Worm (Caenorhabditis elegans) whole organism, L1 larva: ENCODE results near the gene sphr-1.

Source experiments
- C04F5.9 ChIP-seq: sonication (generic microtip); optimal IDR thresholded peaks from 2 replicates; lab custom pipeline; 2016; ENCODE audit warnings: missing genetic modification characterization, missing compliant biosample characterization
- C34B4.2 ChIP-seq: sonication (generic microtip); optimal IDR thresholded peaks from 2 replicates; lab custom pipeline; 2017; ENCODE audit warnings: mild to moderate bottlenecking, missing genetic modification characterization, missing compliant biosample characterization
- aha-1 ChIP-seq: fragments of 150-350 bp; optimal IDR thresholded peaks from 2 replicates; lab custom pipeline; 2014; ENCODE audit warnings: missing biosample characterization, missing genetic modification characterization
- ama-1 ChIP-seq: fragments of 150-350 bp; optimal IDR thresholded peaks from 2 replicates; lab custom pipeline; 2014
- blmp-1 ChIP-seq: fragments of 150-350 bp; optimal IDR thresholded peaks from 2 replicates; lab custom pipeline; 2014; ENCODE audit warnings: missing biosample characterization, missing genetic modification characterization
- ceh-63 ChIP-seq: fragments of 200-800 bp; sonication (Bioruptor generic); optimal IDR thresholded peaks from 2 replicates; lab custom pipeline; 2018; ENCODE audit warnings: mild to moderate bottlenecking, missing genetic modification characterization, missing compliant biosample characterization
- ceh-82 ChIP-seq, 3 experiments: fragments of 150-350 bp in 1 of 3; sonication (generic microtip) in 2 of 3; optimal IDR thresholded peaks; 2 replicates each; lab custom pipeline; 2014 to 2017; ENCODE audit warnings: missing biosample characterization in 3 of 3, missing genetic modification characterization in 3 of 3
- ceh-88 ChIP-seq: fragments of 200-800 bp; sonication (Bioruptor generic); IDR thresholded peaks from 2 replicates; pipeline ENCODE4 v1.3.6; 2022; ENCODE audit warnings: missing genetic modification characterization, missing compliant biosample characterization
- ceh-90 ChIP-seq: sonication (generic microtip); optimal IDR thresholded peaks from 2 replicates; lab custom pipeline; 2016; ENCODE audit warnings: missing genetic modification characterization, missing compliant biosample characterization
- ces-1 ChIP-seq: fragments of 150-350 bp; optimal IDR thresholded peaks from 2 replicates; lab custom pipeline; 2014; ENCODE audit warnings: missing biosample characterization, missing genetic modification reagents, missing genetic modification characterization
- efl-1 ChIP-seq, 4 experiments: fragments of 150-350 bp; optimal IDR thresholded peaks in 3 of 4; peaks in 1 of 4; 1 replicate in 1 of 4; 2 replicates in 3 of 4; lab custom pipeline; 2014; ENCODE audit warnings: missing biosample characterization in 2 of 4, missing genetic modification characterization in 2 of 4, missing genetic modification reagents in 2 of 4
- efl-3 ChIP-seq: fragments of 200-800 bp; sonication (Bioruptor generic); optimal IDR thresholded peaks from 2 replicates; lab custom pipeline; 2018; ENCODE audit warnings: mild to moderate bottlenecking, missing genetic modification characterization, missing compliant biosample characterization
- egl-13 ChIP-seq: sonication (generic microtip); optimal IDR thresholded peaks from 2 replicates; lab custom pipeline; 2016; ENCODE audit warnings: missing genotype, missing genetic modification reagents, missing genetic modification characterization, missing compliant biosample characterization
- egl-27 ChIP-seq, 2 experiments: fragments of 150-350 bp in 1 of 2; sonication (generic microtip); optimal IDR thresholded peaks; 3 replicates each; lab custom pipeline; 2017 to 2018; ENCODE audit warnings: missing biosample characterization in 2 of 2, missing genetic modification characterization in 2 of 2, missing genetic modification reagents in 2 of 2
- elt-2 ChIP-seq: sonication (generic microtip); optimal IDR thresholded peaks from 2 replicates; lab custom pipeline; 2016; ENCODE audit warnings: missing genetic modification characterization, mild to moderate bottlenecking, inconsistent platforms, missing compliant biosample characterization, missing genetic modification reagents
- elt-3 ChIP-seq, 6 experiments: fragments of 150-350 bp in 1 of 6; sonication (generic microtip); optimal IDR thresholded peaks; 2 replicates each; lab custom pipeline; 2017 to 2018; ENCODE audit warnings: missing biosample characterization in 6 of 6, missing genetic modification characterization in 6 of 6, inconsistent platforms in 1 of 6
- fkh-10 ChIP-seq: sonication (generic microtip); optimal IDR thresholded peaks from 2 replicates; lab custom pipeline; 2017; ENCODE audit warnings: missing biosample characterization, missing genetic modification reagents, missing genetic modification characterization
- hlh-17 ChIP-seq: fragments of 200-800 bp; sonication (Bioruptor generic); optimal IDR thresholded peaks from 2 replicates; lab custom pipeline; 2018; ENCODE audit warnings: missing genetic modification characterization, mild to moderate bottlenecking, missing compliant biosample characterization, moderate library complexity, borderline replicate concordance
- hlh-4 ChIP-seq: sonication (generic microtip); optimal IDR thresholded peaks from 2 replicates; lab custom pipeline; 2016; ENCODE audit warnings: mild to moderate bottlenecking, missing genetic modification characterization, missing compliant biosample characterization
- jun-1 ChIP-seq: fragments of 150-350 bp; optimal IDR thresholded peaks from 2 replicates; lab custom pipeline; 2014; ENCODE audit warnings: missing biosample characterization, missing genetic modification reagents, missing genetic modification characterization
- lin-13 ChIP-seq: fragments of 150-350 bp; optimal IDR thresholded peaks from 2 replicates; lab custom pipeline; 2014; ENCODE audit warnings: missing biosample characterization, missing genetic modification reagents, missing genetic modification characterization
- lin-14 ChIP-seq: fragments of 200-800 bp; sonication (Bioruptor generic); optimal IDR thresholded peaks from 2 replicates; lab custom pipeline; 2018; ENCODE audit warnings: mild to moderate bottlenecking, missing genetic modification characterization, moderate library complexity, missing compliant biosample characterization
- lin-35 ChIP-seq, 2 experiments: fragments of 150-350 bp; optimal IDR thresholded peaks; 2 replicates each; lab custom pipeline; 2014; ENCODE audit warnings: missing biosample characterization in 2 of 2, missing genetic modification characterization in 2 of 2, missing genetic modification reagents in 2 of 2
- lin-39 ChIP-seq: fragments of 150-350 bp; optimal IDR thresholded peaks from 2 replicates; lab custom pipeline; 2014; ENCODE audit warnings: missing biosample characterization, missing genetic modification reagents, missing genetic modification characterization
- lsy-2 ChIP-seq, 2 experiments: fragments of 150-350 bp; optimal IDR thresholded peaks; 2 replicates each; lab custom pipeline; 2014; ENCODE audit warnings: missing biosample characterization in 2 of 2, missing genetic modification characterization in 2 of 2
- mab-9 ChIP-seq: fragments of 200-800 bp; sonication (Bioruptor generic); IDR thresholded peaks from 2 replicates; pipeline ENCODE4 v1.3.6; 2022; ENCODE audit warnings: missing genetic modification reagents, missing genetic modification characterization, missing compliant biosample characterization
- mdl-1 ChIP-seq, 2 experiments: fragments of 150-350 bp; optimal IDR thresholded peaks; 2 replicates each; lab custom pipeline; 2014 to 2017; ENCODE audit warnings: missing biosample characterization in 2 of 2, missing genetic modification characterization in 2 of 2, inconsistent platforms in 1 of 2
- nhr-11 ChIP-seq: fragments of 150-350 bp; optimal IDR thresholded peaks from 2 replicates; lab custom pipeline; 2014; ENCODE audit warnings: missing biosample characterization, missing genetic modification characterization
- nhr-12 ChIP-seq: sonication (generic microtip); optimal IDR thresholded peaks from 2 replicates; lab custom pipeline; 2017; ENCODE audit warnings: missing biosample characterization, missing genetic modification characterization
- nhr-20 ChIP-seq: sonication (generic microtip); optimal IDR thresholded peaks from 2 replicates; lab custom pipeline; 2016; ENCODE audit warnings: mild to moderate bottlenecking, missing genetic modification characterization, missing compliant biosample characterization
- nhr-237 ChIP-seq: fragments of 150-350 bp; optimal IDR thresholded peaks from 2 replicates; lab custom pipeline; 2014; ENCODE audit warnings: missing biosample characterization, missing genetic modification characterization
- nhr-47 ChIP-seq: sonication (generic microtip); optimal IDR thresholded peaks from 2 replicates; lab custom pipeline; 2016; ENCODE audit warnings: mild to moderate bottlenecking, missing genetic modification characterization, moderate library complexity, missing compliant biosample characterization
- nhr-71 ChIP-seq: sonication (generic microtip); optimal IDR thresholded peaks from 2 replicates; lab custom pipeline; 2016; ENCODE audit warnings: mild to moderate bottlenecking, missing genetic modification characterization, moderate library complexity, missing compliant biosample characterization
- nhr-77 ChIP-seq: fragments of 150-350 bp; optimal IDR thresholded peaks from 2 replicates; lab custom pipeline; 2014; ENCODE audit warnings: missing biosample characterization, missing genetic modification characterization
- nhr-84 ChIP-seq: sonication (generic microtip); optimal IDR thresholded peaks from 2 replicates; lab custom pipeline; 2017; ENCODE audit warnings: missing biosample characterization, missing genetic modification characterization
- nhr-85 ChIP-seq: sonication (generic microtip); peaks from one replicate; lab custom pipeline; 2016; ENCODE audit warnings: missing genetic modification characterization, inconsistent platforms, missing compliant biosample characterization
- nhr-90 ChIP-seq: sonication (generic microtip); optimal IDR thresholded peaks from 2 replicates; lab custom pipeline; 2016; ENCODE audit warnings: mild to moderate bottlenecking, missing genetic modification characterization, missing compliant biosample characterization; ENCODE audit not compliant: poor library complexity
- pqm-1 ChIP-seq: sonication (generic microtip); optimal IDR thresholded peaks from 3 replicates; lab custom pipeline; 2017; ENCODE audit warnings: missing biosample characterization, missing genetic modification characterization
- rnt-1 ChIP-seq: sonication (generic microtip); optimal IDR thresholded peaks from 2 replicates; lab custom pipeline; 2016; ENCODE audit warnings: mild to moderate bottlenecking, missing genetic modification characterization, moderate library complexity, missing compliant biosample characterization
- snpc-4 ChIP-seq: fragments of 150-350 bp; optimal IDR thresholded peaks from 2 replicates; lab custom pipeline; 2014; ENCODE audit warnings: missing biosample characterization, missing genetic modification characterization
- snu-23 ChIP-seq: sonication (generic microtip); optimal IDR thresholded peaks from 2 replicates; lab custom pipeline; 2016; ENCODE audit warnings: missing genetic modification characterization, missing compliant biosample characterization
- sox-4 ChIP-seq: sonication (generic microtip); optimal IDR thresholded peaks from 2 replicates; lab custom pipeline; 2016; ENCODE audit warnings: missing genetic modification characterization, missing compliant biosample characterization
- sup-37 ChIP-seq: fragments of 200-800 bp; sonication (Bioruptor generic); optimal IDR thresholded peaks from 2 replicates; lab custom pipeline; 2018; ENCODE audit warnings: mild to moderate bottlenecking, missing genetic modification characterization, missing compliant biosample characterization
- tbx-2 ChIP-seq: sonication (generic microtip); optimal IDR thresholded peaks from 2 replicates; lab custom pipeline; 2016; ENCODE audit warnings: missing genetic modification characterization, missing compliant biosample characterization
- tlp-1 ChIP-seq: fragments of 150-350 bp; optimal IDR thresholded peaks from 2 replicates; lab custom pipeline; 2014; ENCODE audit warnings: missing biosample characterization, missing genetic modification characterization
- unc-130 ChIP-seq: fragments of 150-350 bp; optimal IDR thresholded peaks from 2 replicates; lab custom pipeline; 2017; ENCODE audit warnings: missing biosample characterization, missing genetic modification characterization, inconsistent platforms
- unc-98 ChIP-seq: fragments of 200-800 bp; sonication (Bioruptor generic); IDR thresholded peaks from 2 replicates; pipeline ENCODE4 v1.3.6; 2022; ENCODE audit warnings: missing genetic modification characterization, missing compliant biosample characterization
- zag-1 ChIP-seq: fragments of 150-350 bp; optimal IDR thresholded peaks from 2 replicates; lab custom pipeline; 2014; ENCODE audit warnings: missing biosample characterization, missing genetic modification characterization

The sphr-1 gene

DNA sequence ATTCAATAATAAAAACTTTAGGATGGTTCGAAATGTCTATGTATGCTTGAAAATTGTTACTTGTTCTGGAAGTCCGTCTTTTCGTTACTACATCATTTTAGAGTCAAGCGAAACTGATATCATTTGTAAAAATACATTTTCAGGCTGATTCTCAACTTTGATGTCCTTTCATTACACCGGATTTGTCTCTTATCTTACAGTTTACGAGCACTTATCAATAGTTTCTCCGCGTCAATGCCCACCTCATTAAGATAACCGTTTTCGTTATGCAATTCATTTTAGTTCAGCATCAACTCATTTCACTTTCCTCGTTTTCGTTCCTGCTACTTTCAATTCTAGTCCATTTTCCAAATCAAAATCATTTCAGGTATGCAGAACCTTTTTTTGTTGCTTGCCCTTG, 11.3 kb downstream of the sphr-1 start, which contains the start of gene asp-2:
asp-2 (plus strand) TSS at position 368 of the 400 bp plus-strand sequence.
- TF ChIP-seq nhr-90 (tag; lab: Kevin White, UChicago) (no peak), ama-1 (no peak), lsy-2 (tag; optimal IDR thresholded peaks at IDR 0.05; lab: Kevin White, UChicago) (no peak), nhr-85 (tag; lab: Kevin White, UChicago) (no peak), hlh-17 (no peak), lin-13 (GFP tag; lab: Kevin White, UChicago) (no peak), elt-3 (tag; optimal IDR thresholded peaks at IDR 0.05; lab: Kevin White, UChicago) (no peak), aha-1 (tag; lab: Kevin White, UChicago) (no peak), lin-39 (no peak), pqm-1 (no peak), blmp-1 (tag; lab: Kevin White, UChicago) (no peak), jun-1 (no peak), lin-35 (GFP tag; optimal IDR thresholded peaks at IDR 0.05; lab: Kevin White, UChicago) (peak in 1 of 2 experiments; percentile 10), elt-2 (tag; lab: Kevin White, UChicago) (peak; percentile 83), efl-1 (optimal IDR thresholded peaks at IDR 0.05; lab: Kevin White, UChicago) (no peak), efl-1 (GFP tag; optimal IDR thresholded peaks at IDR 0.05 in 1 of 2; lab: Kevin White, UChicago) (peak in 1 of 2 experiments; percentile 49), rnt-1 (tag; lab: Kevin White, UChicago) (no peak), unc-130 (tag; lab: Kevin White, UChicago) (no peak)
- TF ChIP-seq, all 84 proteins: peak for 3

DNA sequence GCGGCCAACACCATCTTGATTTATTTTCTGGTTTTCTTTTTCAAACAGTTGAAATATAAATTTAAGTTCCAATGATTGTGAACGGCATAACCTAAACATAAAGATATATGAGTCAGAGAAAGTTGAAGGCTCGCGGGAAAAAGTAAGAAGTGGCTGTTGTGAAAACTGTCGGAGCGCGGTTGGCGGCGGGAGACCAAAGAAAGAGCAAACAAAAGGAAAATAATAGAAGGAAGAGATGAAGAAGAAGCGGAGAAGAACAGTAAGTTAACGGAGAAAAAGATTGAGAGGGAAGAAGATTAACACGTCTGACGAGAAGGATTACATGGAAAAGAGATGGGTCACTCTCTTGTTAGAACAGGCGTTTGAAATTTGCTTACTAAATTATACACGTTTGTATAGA, 16.0 kb downstream of the sphr-1 start, which contains the start of gene inx-10:
inx-10 (minus strand) TSS at position 101 of the 400 bp plus-strand sequence.
- no peak for TF ChIP-seq sup-37 (GFP tag; lab: Kevin White, UChicago)
- no peak for TF ChIP-seq tbx-2 (tag; lab: Kevin White, UChicago)
- no peak for TF ChIP-seq mab-9 (GFP tag; lab: Robert Waterston, UW)
- no peak for TF ChIP-seq efl-3 (GFP tag; lab: Kevin White, UChicago)
- no peak for TF ChIP-seq nhr-11 (tag; lab: Kevin White, UChicago)
- TF ChIP-seq nhr-77 (tag; lab: Kevin White, UChicago): no peak
- no peak for TF ChIP-seq nhr-71 (tag; lab: Kevin White, UChicago)
- TF ChIP-seq elt-3 (tag; optimal IDR thresholded peaks at IDR 0.05; lab: Kevin White, UChicago): no peak
- TF ChIP-seq sox-4: no peak
- no peak for TF ChIP-seq C34B4.2
- TF ChIP-seq ceh-90: no peak
- no peak for TF ChIP-seq pqm-1

ce11 chrV:9208878-9209277, 17.5 kb downstream of the sphr-1 start:
- peak; percentile 55 for TF ChIP-seq lin-14 (GFP tag; lab: Kevin White, UChicago)
- no peak for TF ChIP-seq zag-1 (tag; lab: Kevin White, UChicago)
- peak; percentile 2 for TF ChIP-seq blmp-1 (tag; lab: Kevin White, UChicago)
- TF ChIP-seq snu-23 (GFP tag; lab: Kevin White, UChicago): peak; percentile 1
- no peak for TF ChIP-seq fkh-10 (GFP tag; lab: Kevin White, UChicago)
- TF ChIP-seq nhr-47 (tag; lab: Kevin White, UChicago): peak; percentile 11
- TF ChIP-seq nhr-71 (tag; lab: Kevin White, UChicago): peak; percentile 20
- TF ChIP-seq lsy-2 (tag; optimal IDR thresholded peaks at IDR 0.05; lab: Kevin White, UChicago): peak in 1 of 2 experiments; percentile 19
- TF ChIP-seq ceh-90: no peak
- TF ChIP-seq hlh-4 (tag; lab: Kevin White, UChicago): no peak

ce11 chrV:9212499-9212898, 21.1 kb downstream of the sphr-1 start:
- no peak for TF ChIP-seq ceh-88 (GFP tag; lab: Robert Waterston, UW)
- no peak for TF ChIP-seq nhr-84 (tag; lab: Kevin White, UChicago)
- peak; percentile 38 for TF ChIP-seq nhr-47 (tag; lab: Kevin White, UChicago)
- peak; percentile 59 for TF ChIP-seq nhr-71 (tag; lab: Kevin White, UChicago)
- TF ChIP-seq ceh-82 (tag; optimal IDR thresholded peaks at IDR 0.05; lab: Kevin White, UChicago): peak in 2 of 3 experiments; percentile 18 to 72
- TF ChIP-seq tlp-1 (tag; lab: Kevin White, UChicago): no peak
- no peak for TF ChIP-seq egl-27 (tag; optimal IDR thresholded peaks at IDR 0.05; lab: Kevin White, UChicago)
- TF ChIP-seq egl-13 (tag; lab: Kevin White, UChicago): no peak
- no peak for TF ChIP-seq unc-98 (GFP tag; lab: Robert Waterston, UW)
- no peak for TF ChIP-seq nhr-12 (tag; lab: Kevin White, UChicago)
- TF ChIP-seq ces-1 (GFP tag; lab: Kevin White, UChicago): no peak
- peak; percentile 63 for TF ChIP-seq snpc-4 (tag; lab: Kevin White, UChicago)
- no peak for TF ChIP-seq ceh-90
- TF ChIP-seq nhr-237: no peak
- TF ChIP-seq ceh-63: no peak
- no peak for TF ChIP-seq C04F5.9 (tag; lab: Kevin White, UChicago)
- peak; percentile 65 for TF ChIP-seq nhr-20 (tag; lab: Kevin White, UChicago)
- peak in 1 of 2 experiments; percentile 60 for TF ChIP-seq mdl-1 (tag; optimal IDR thresholded peaks at IDR 0.05; lab: Kevin White, UChicago)
- TF ChIP-seq nhr-85 (tag; lab: Kevin White, UChicago): peak; percentile 23
